Worm (Caenorhabditis elegans) whole organism, late embryonic: ENCODE results near the gene F58F9.9.
"Not testable (repeated sequence)": the region's sequence is repeated elsewhere in the genome, so short reads cannot be mapped to it uniquely, and the experiment has no call there.

ENCODE experiments used
- C08G9.2 ChIP-seq: sonication (generic microtip); optimal IDR thresholded peaks from 2 replicates; lab custom pipeline; 2016; ENCODE audit warnings: mild to moderate bottlenecking, missing genetic modification characterization, moderate library complexity, missing compliant biosample characterization
- F13H6.1 ChIP-seq: sonication (generic microtip); optimal IDR thresholded peaks from 2 replicates; lab custom pipeline; 2016; ENCODE audit warnings: missing genetic modification characterization, missing compliant biosample characterization
- Y22D7AL.16 ChIP-seq: sonication (generic microtip); optimal IDR thresholded peaks from 2 replicates; lab custom pipeline; 2016; ENCODE audit warnings: missing genetic modification characterization, missing compliant biosample characterization
- ahr-1 ChIP-seq: sonication (generic microtip); optimal IDR thresholded peaks from 2 replicates; lab custom pipeline; 2016; ENCODE audit warnings: missing genetic modification characterization, missing compliant biosample characterization
- ceh-18 ChIP-seq: sonication (generic microtip); optimal IDR thresholded peaks from 2 replicates; lab custom pipeline; 2016; ENCODE audit warnings: missing genetic modification characterization, missing compliant biosample characterization
- ceh-19 ChIP-seq: fragments of 200-800 bp; sonication (Bioruptor generic); optimal IDR thresholded peaks from 2 replicates; lab custom pipeline; 2018; ENCODE audit warnings: mild to moderate bottlenecking, missing genetic modification characterization, missing compliant biosample characterization
- ceh-24 ChIP-seq: sonication (generic microtip); optimal IDR thresholded peaks from 2 replicates; lab custom pipeline; 2016; ENCODE audit warnings: mild to moderate bottlenecking, missing genetic modification characterization, missing compliant biosample characterization
- ceh-30 ChIP-seq: fragments of 150-350 bp; optimal IDR thresholded peaks from 2 replicates; lab custom pipeline; 2014; ENCODE audit warnings: missing biosample characterization, missing genetic modification characterization
- ceh-31 ChIP-seq: sonication (generic microtip); optimal IDR thresholded peaks from 2 replicates; lab custom pipeline; 2016; ENCODE audit warnings: missing genetic modification characterization, missing compliant biosample characterization
- ceh-34 ChIP-seq: sonication (generic microtip); optimal IDR thresholded peaks from 2 replicates; lab custom pipeline; 2016; ENCODE audit warnings: mild to moderate bottlenecking, missing genetic modification characterization, missing compliant biosample characterization
- ceh-45 ChIP-seq: fragments of 200-800 bp; sonication (Bioruptor generic); IDR thresholded peaks from 2 replicates; pipeline ENCODE4 v1.3.6; 2022; ENCODE audit warnings: missing genetic modification reagents, missing genetic modification characterization, missing compliant biosample characterization
- dmd-4 ChIP-seq: sonication (generic microtip); optimal IDR thresholded peaks from 2 replicates; lab custom pipeline; 2016; ENCODE audit warnings: borderline replicate concordance, missing genetic modification characterization, missing compliant biosample characterization
- elt-2 ChIP-seq: sonication (generic microtip); optimal IDR thresholded peaks from 2 replicates; lab custom pipeline; 2016; ENCODE audit warnings: missing genetic modification reagents, missing genetic modification characterization, missing compliant biosample characterization
- ets-4 ChIP-seq: sonication (generic microtip); optimal IDR thresholded peaks from 2 replicates; lab custom pipeline; 2016; ENCODE audit warnings: missing genetic modification characterization, missing compliant biosample characterization
- fax-1 ChIP-seq: sonication (generic microtip); optimal IDR thresholded peaks from 2 replicates; lab custom pipeline; 2016; ENCODE audit warnings: missing genotype, missing genetic modification characterization, missing compliant biosample characterization
- fkh-10 ChIP-seq: fragments of 150-350 bp; optimal IDR thresholded peaks from 2 replicates; lab custom pipeline; 2014; ENCODE audit warnings: missing biosample characterization, missing genetic modification reagents, missing genetic modification characterization
- hlh-15 ChIP-seq: sonication (generic microtip); optimal IDR thresholded peaks from 2 replicates; lab custom pipeline; 2016; ENCODE audit warnings: missing genetic modification characterization, missing compliant biosample characterization
- hlh-30 ChIP-seq: sonication (generic microtip); optimal IDR thresholded peaks from 2 replicates; lab custom pipeline; 2017; ENCODE audit warnings: antibody characterized with exemption, missing genetic modification characterization, missing compliant biosample characterization; ENCODE audit not compliant: insufficient read depth
- hlh-8 ChIP-seq: sonication (generic microtip); optimal IDR thresholded peaks from 2 replicates; lab custom pipeline; 2016; ENCODE audit warnings: missing genotype, missing genetic modification characterization, missing compliant biosample characterization
- madf-2 ChIP-seq: sonication (generic microtip); optimal IDR thresholded peaks from 2 replicates; lab custom pipeline; 2017; ENCODE audit warnings: missing genetic modification characterization, missing compliant biosample characterization
- mec-3 ChIP-seq: sonication (generic microtip); optimal IDR thresholded peaks from 2 replicates; lab custom pipeline; 2016; ENCODE audit warnings: borderline replicate concordance, missing genetic modification characterization, missing compliant biosample characterization
- nfya-1 ChIP-seq: sonication (generic microtip); optimal IDR thresholded peaks from 2 replicates; lab custom pipeline; 2017; ENCODE audit warnings: missing genetic modification characterization, mild to moderate bottlenecking, missing compliant biosample characterization, antibody characterized with exemption, moderate library complexity
- npax-4 ChIP-seq: sonication (generic microtip); optimal IDR thresholded peaks from 2 replicates; lab custom pipeline; 2016; ENCODE audit warnings: missing genetic modification characterization, missing compliant biosample characterization
- pat-9 ChIP-seq: fragments of 200-800 bp; sonication (Bioruptor generic); optimal IDR thresholded peaks from 2 replicates; lab custom pipeline; 2018; ENCODE audit warnings: mild to moderate bottlenecking, missing genetic modification characterization, moderate library complexity, missing compliant biosample characterization
- pax-1 ChIP-seq: fragments of 150-350 bp; optimal IDR thresholded peaks from 2 replicates; lab custom pipeline; 2014; ENCODE audit warnings: missing biosample characterization, missing genetic modification characterization
- pha-2 ChIP-seq: sonication (generic microtip); optimal IDR thresholded peaks from 2 replicates; lab custom pipeline; 2017; ENCODE audit warnings: mild to moderate bottlenecking, missing genetic modification characterization, missing compliant biosample characterization
- pros-1 ChIP-seq: fragments of 150-350 bp; optimal IDR thresholded peaks from 2 replicates; lab custom pipeline; 2014; ENCODE audit warnings: missing biosample characterization, missing genetic modification reagents, missing genetic modification characterization
- ref-2 ChIP-seq: sonication (generic microtip); optimal IDR thresholded peaks from 2 replicates; lab custom pipeline; 2016; ENCODE audit warnings: missing genetic modification characterization, missing compliant biosample characterization
- rnt-1 ChIP-seq: sonication (generic microtip); optimal IDR thresholded peaks from 2 replicates; lab custom pipeline; 2016; ENCODE audit warnings: missing genetic modification characterization, missing compliant biosample characterization
- sox-2 ChIP-seq: fragments of 200-800 bp; sonication (Bioruptor generic); IDR thresholded peaks from 2 replicates; pipeline ENCODE4 v1.3.6; 2022; ENCODE audit warnings: missing genetic modification reagents, missing genetic modification characterization, missing compliant biosample characterization
- syd-9 ChIP-seq: sonication (generic microtip); optimal IDR thresholded peaks from 2 replicates; lab custom pipeline; 2016; ENCODE audit warnings: mild to moderate bottlenecking, missing genetic modification characterization, moderate library complexity, missing compliant biosample characterization
- tbx-2 ChIP-seq: sonication (generic microtip); optimal IDR thresholded peaks from 2 replicates; lab custom pipeline; 2016; ENCODE audit warnings: missing genetic modification characterization, missing compliant biosample characterization
- tbx-7 ChIP-seq: sonication (generic microtip); optimal IDR thresholded peaks from 2 replicates; lab custom pipeline; 2016; ENCODE audit warnings: missing genotype, missing genetic modification characterization, missing compliant biosample characterization
- ttx-3 ChIP-seq: sonication (generic microtip); optimal IDR thresholded peaks from 2 replicates; lab custom pipeline; 2016; ENCODE audit warnings: missing genetic modification reagents, missing genetic modification characterization, missing compliant biosample characterization
- unc-3 ChIP-seq, 2 experiments: fragments of 200-800 bp in 1 of 2; sonication (Bioruptor generic) in 1 of 2; sonication (generic microtip) in 1 of 2; conservative IDR thresholded peaks in 1 of 2; optimal IDR thresholded peaks in 1 of 2; 2 replicates each; pipeline versions ENCODE4 v1.3.6 to Lab custom; 2016 to 2022; ENCODE audit warnings: missing compliant biosample characterization in 2 of 2, missing genetic modification characterization in 2 of 2, missing genetic modification reagents in 1 of 2
- unc-42 ChIP-seq: sonication (generic microtip); optimal IDR thresholded peaks from 2 replicates; lab custom pipeline; 2016; ENCODE audit warnings: missing genotype, missing genetic modification characterization, missing compliant biosample characterization
- unc-55 ChIP-seq: sonication (generic microtip); optimal IDR thresholded peaks from 2 replicates; lab custom pipeline; 2017; ENCODE audit warnings: missing biosample characterization, missing genetic modification reagents, missing genetic modification characterization
- zip-5 ChIP-seq: sonication (generic microtip); optimal IDR thresholded peaks from 2 replicates; lab custom pipeline; 2016; ENCODE audit warnings: missing genetic modification characterization, missing compliant biosample characterization
- ztf-16 ChIP-seq: sonication (generic microtip); optimal IDR thresholded peaks from 2 replicates; lab custom pipeline; 2017; ENCODE audit warnings: missing genetic modification characterization, missing compliant biosample characterization

The F58F9.9 gene

ce11 chrIV:6206294-6206776 lies 33.8 kb upstream of the F58F9.9 start, which contains the start of gene C49A9.10 (continued):
- TF ChIP-seq elt-2 (tag; lab: Kevin White, UChicago) (peak; percentile 77), ahr-1 (tag; lab: Kevin White, UChicago) (peak; percentile 37), pat-9 (tag; lab: Kevin White, UChicago) (no peak), ceh-19 (GFP tag; lab: Kevin White, UChicago) (no peak), ceh-31 (peak; percentile 96), ref-2 (tag; lab: Kevin White, UChicago) (peak; percentile 79), tbx-7 (peak; percentile 96), pha-2 (peak; percentile 28), hlh-30 (tag; lab: Kevin White, UChicago) (no peak), syd-9 (peak; percentile 18), ceh-24 (tag; lab: Kevin White, UChicago) (no peak), hlh-15 (no peak), ceh-18 (no peak), unc-55 (no peak), F13H6.1 (tag; lab: Kevin White, UChicago) (peak; percentile 60), ceh-30 (tag; lab: Kevin White, UChicago) (no peak), ttx-3 (tag; lab: Kevin White, UChicago) (no peak), C08G9.2 (tag; lab: Kevin White, UChicago) (peak; percentile 95), dmd-4 (no peak), tbx-2 (peak; percentile 89), hlh-8 (peak; percentile 90), pax-1 (tag; lab: Kevin White, UChicago) (no peak), rnt-1 (tag; lab: Kevin White, UChicago) (peak; percentile 68), ceh-34 (tag; lab: Kevin White, UChicago) (peak; percentile 61)

DNA sequence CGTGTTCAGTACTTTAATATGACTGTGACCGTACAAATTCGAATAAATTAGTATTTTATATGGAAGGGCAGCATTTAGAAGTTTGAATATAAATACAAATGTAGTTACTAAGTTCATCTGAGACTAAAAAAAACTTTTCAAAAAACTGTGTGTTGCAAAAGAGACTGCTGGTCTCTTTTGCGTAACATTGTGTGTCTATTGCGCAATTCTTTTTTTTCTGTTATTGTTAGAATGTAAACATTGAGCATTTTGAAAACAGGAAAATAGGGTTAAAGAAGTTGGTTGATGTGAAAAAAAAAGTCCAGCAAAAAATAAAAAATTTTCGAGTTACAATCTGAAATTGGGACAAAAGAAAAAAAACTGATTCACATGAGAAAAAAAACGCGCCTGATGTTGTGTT lies 30.8 kb upstream of the F58F9.9 start:
- TF ChIP-seq pros-1 (tag; lab: Kevin White, UChicago) (no peak), sox-2 (GFP tag; lab: Robert Waterston, UW) (no peak), hlh-8 (no peak), madf-2 (tag; lab: Kevin White, UChicago) (no peak), Y22D7AL.16 (tag; lab: Kevin White, UChicago) (no peak), mec-3 (tag; lab: Kevin White, UChicago) (no peak), zip-5 (tag; lab: Kevin White, UChicago) (no peak), unc-42 (tag; lab: Kevin White, UChicago) (no peak), syd-9 (no peak), ahr-1 (tag; lab: Kevin White, UChicago) (no peak), fkh-10 (GFP tag; lab: Kevin White, UChicago) (no peak)

DNA sequence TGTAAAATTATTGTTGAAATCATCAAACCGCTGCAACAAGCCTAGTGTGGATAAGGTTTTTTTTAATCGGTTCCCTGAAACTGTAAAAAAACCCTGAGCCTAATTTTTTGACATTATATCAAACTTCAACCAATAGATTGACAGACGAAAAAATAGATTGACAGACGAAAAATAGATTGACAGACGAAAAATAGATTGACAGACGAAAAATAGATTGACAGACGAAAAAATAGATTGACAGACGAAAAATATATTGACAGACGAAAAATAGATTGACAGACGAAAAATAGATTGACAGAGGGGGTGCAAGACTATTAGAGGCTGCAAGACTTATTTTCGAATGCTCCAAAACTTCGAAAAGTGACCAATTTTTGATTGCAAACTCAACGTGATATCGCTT lies 30.1 kb upstream of the F58F9.9 start:
- peak; percentile 7; the same call in 1 of the 2 replicates for TF ChIP-seq ceh-45
- peak; percentile 34; the same call in 1 of the 2 replicates for TF ChIP-seq unc-3 (GFP tag; conservative IDR thresholded peaks at IDR 0.05; lab: Robert Waterston, UW)
- TF ChIP-seq unc-3 (tag; optimal IDR thresholded peaks at IDR 0.05; lab: Kevin White, UChicago) = not testable (repeated sequence)

- no peak for TF ChIP-seq tbx-7
- TF ChIP-seq ztf-16 (tag; lab: Kevin White, UChicago) = no peak
- no peak for TF ChIP-seq ceh-31
- no peak for TF ChIP-seq unc-3 (GFP tag; conservative IDR thresholded peaks at IDR 0.05; lab: Robert Waterston, UW)
- TF ChIP-seq unc-3 (tag; optimal IDR thresholded peaks at IDR 0.05; lab: Kevin White, UChicago) = no peak
- TF ChIP-seq hlh-8 = no peak
- no peak for TF ChIP-seq ets-4 (tag; lab: Kevin White, UChicago)
- no peak for TF ChIP-seq npax-4
- no peak for TF ChIP-seq ceh-30 (tag; lab: Kevin White, UChicago)
- TF ChIP-seq fax-1 (tag; lab: Kevin White, UChicago) = no peak
- no peak for TF ChIP-seq nfya-1 (tag; lab: Kevin White, UChicago)
These were observed 29.5 kb upstream of the F58F9.9 start, which contains the start of the genes ugt-24 and C49A9.6 for ce11 chrIV:6210574-6210973. Gene ugt-24, minus strand, starts transcription at chrIV:6210720. Gene C49A9.6, plus strand, starts transcription at chrIV:6210936.
